Worm (Caenorhabditis elegans): Measurements from ENCODE around the gene acdh-8.

ce11 chrII:5788815-5789214 is 5.5 kb upstream of the acdh-8 start, which contains the start of gene K05F1.13:
- no peak for TF ChIP-seq dpl-1 (GFP tag; optimal IDR thresholded peaks at IDR 0.05)
- TF ChIP-seq mab-9 (GFP tag; IDR thresholded peaks at IDR 0.05) = no peak
- TF ChIP-seq mdl-1 (tag; optimal IDR thresholded peaks at IDR 0.05) = no peak
- TF ChIP-seq zag-1 (tag; optimal IDR thresholded peaks at IDR 0.05) = no peak
- TF ChIP-seq skn-1 (tag; optimal IDR thresholded peaks at IDR 0.05) = no peak
- no peak for TF ChIP-seq mep-1 (tag; optimal IDR thresholded peaks at IDR 0.05)
- TF ChIP-seq elt-3 (tag; optimal IDR thresholded peaks at IDR 0.05) = no peak

Data from whole organism, L1 larva.